Fruit fly (Drosophila melanogaster) whole organism, embryonic: ENCODE measurements around the gene CG16736.

Source experiments
- Abd-B ChIP-seq: fragments of 200-800 bp; sonication (Bioruptor generic); optimal IDR thresholded peaks from 2 replicates; lab custom pipeline; 2018; ENCODE audit warnings: missing biosample characterization, mild to moderate bottlenecking, missing genetic modification characterization, moderate library complexity
- B-H1 ChIP-seq: fragments of 200-800 bp; sonication (Bioruptor generic); IDR thresholded peaks from 3 replicates; pipeline ENCODE4 v1.3.6; 2022; ENCODE audit warnings: missing biosample characterization, missing genetic modification characterization
- Bdp1 ChIP-seq: fragments of 200-800 bp; sonication (Bioruptor generic); optimal IDR thresholded peaks from 3 replicates; lab custom pipeline; 2016; ENCODE audit warnings: missing biosample characterization, missing genetic modification characterization
- CG10267 ChIP-seq: fragments of 200-800 bp; sonication (Bioruptor generic); optimal IDR thresholded peaks from 2 replicates; lab custom pipeline; 2018; ENCODE audit warnings: missing biosample characterization, mild to moderate bottlenecking, missing genetic modification characterization, moderate library complexity
- CG10321 ChIP-seq: fragments of 200-800 bp; sonication (Bioruptor generic); IDR thresholded peaks from 2 replicates; pipeline ENCODE4 v1.3.6; 2022; ENCODE audit warnings: missing biosample characterization, missing genetic modification characterization
- CG11247 ChIP-seq: fragments of 200-800 bp; sonication (Bioruptor generic); IDR thresholded peaks from 2 replicates; pipeline ENCODE4 v1.3.6; 2022; ENCODE audit warnings: missing biosample characterization, missing genetic modification characterization
- CG12155 ChIP-seq: fragments of 200-800 bp; sonication (Bioruptor generic); optimal IDR thresholded peaks from 3 replicates; lab custom pipeline; 2016; ENCODE audit warnings: missing biosample characterization, missing genetic modification characterization
- CG12744 ChIP-seq: fragments of 200-800 bp; sonication (Bioruptor generic); optimal IDR thresholded peaks from 2 replicates; lab custom pipeline; 2016; ENCODE audit warnings: missing biosample characterization, missing genetic modification characterization
- CG13424 ChIP-seq: fragments of 200-800 bp; sonication (Bioruptor generic); optimal IDR thresholded peaks from 2 replicates; lab custom pipeline; 2019; ENCODE audit warnings: missing biosample characterization, mild to moderate bottlenecking, missing genetic modification characterization, moderate library complexity
- CG15073 ChIP-seq: fragments of 200-800 bp; sonication (Bioruptor generic); optimal IDR thresholded peaks from 2 replicates; lab custom pipeline; 2016; ENCODE audit warnings: missing biosample characterization, missing genetic modification characterization
- CG18476 ChIP-seq: fragments of 200-800 bp; sonication (Bioruptor generic); optimal IDR thresholded peaks from 2 replicates; lab custom pipeline; 2016; ENCODE audit warnings: missing biosample characterization, mild to moderate bottlenecking, missing genetic modification characterization
- CG3163 ChIP-seq: fragments of 200-800 bp; sonication (Bioruptor generic); optimal IDR thresholded peaks from 3 replicates; lab custom pipeline; 2016; ENCODE audit warnings: missing biosample characterization, missing genetic modification characterization
- CG3281 ChIP-seq: fragments of 200-800 bp; sonication (Bioruptor generic); optimal IDR thresholded peaks from 3 replicates; lab custom pipeline; 2017; ENCODE audit warnings: missing biosample characterization, mild to moderate bottlenecking, missing genetic modification characterization
- CG3838 ChIP-seq: fragments of 200-800 bp; sonication (Bioruptor generic); optimal IDR thresholded peaks from 3 replicates; lab custom pipeline; 2016; ENCODE audit warnings: missing biosample characterization, missing genetic modification characterization
- CG3847 ChIP-seq: fragments of 200-800 bp; sonication (Bioruptor generic); IDR thresholded peaks from 2 replicates; pipeline ENCODE4 v1.3.6; 2022; ENCODE audit warnings: missing biosample characterization, missing genetic modification characterization
- CG3995 ChIP-seq: fragments of 200-800 bp; sonication (Bioruptor generic); optimal IDR thresholded peaks from 3 replicates; lab custom pipeline; 2016; ENCODE audit warnings: missing biosample characterization, missing genetic modification characterization
- CG4360 ChIP-seq: fragments of 200-800 bp; sonication (Bioruptor generic); IDR thresholded peaks from 2 replicates; pipeline ENCODE4 v1.3.6; 2022; ENCODE audit warnings: missing biosample characterization, missing genetic modification characterization
- CG43689 ChIP-seq: fragments of 200-800 bp; sonication (Bioruptor generic); IDR thresholded peaks from 2 replicates; pipeline ENCODE4 v1.3.6; 2022; ENCODE audit warnings: missing biosample characterization, missing genetic modification characterization
- CG5180 ChIP-seq: fragments of 200-800 bp; sonication (Bioruptor generic); optimal IDR thresholded peaks from 3 replicates; lab custom pipeline; 2017; ENCODE audit warnings: missing biosample characterization, missing genetic modification characterization, mild to moderate bottlenecking, moderate library complexity, missing genetic modification reagents
- CG6689 ChIP-seq: fragments of 200-800 bp; sonication (Bioruptor generic); IDR thresholded peaks from 2 replicates; pipeline ENCODE4 v1.3.6; 2022; ENCODE audit warnings: missing biosample characterization, missing genetic modification characterization
- CG6791 ChIP-seq: fragments of 200-800 bp; sonication (Bioruptor generic); IDR thresholded peaks from 3 replicates; pipeline ENCODE4 v1.3.6; 2022; ENCODE audit warnings: missing biosample characterization, missing genetic modification characterization; ENCODE audit not compliant: partially characterized antibody
- CG9817 ChIP-seq: fragments of 200-800 bp; sonication (Bioruptor generic); optimal IDR thresholded peaks from 2 replicates; lab custom pipeline; 2018; ENCODE audit warnings: missing biosample characterization, mild to moderate bottlenecking, missing genetic modification characterization, moderate library complexity
- D19B ChIP-seq: fragments of 200-800 bp; sonication (Bioruptor generic); optimal IDR thresholded peaks from 2 replicates; lab custom pipeline; 2017; ENCODE audit warnings: missing biosample characterization, mild to moderate bottlenecking, missing genetic modification characterization
- Dip3 ChIP-seq: fragments of 200-800 bp; sonication (Bioruptor generic); optimal IDR thresholded peaks from 3 replicates; lab custom pipeline; 2016; ENCODE audit warnings: missing biosample characterization, missing genetic modification characterization
- Dp ChIP-seq: fragments of 200-800 bp; sonication (Bioruptor generic); optimal IDR thresholded peaks from 2 replicates; lab custom pipeline; 2018; ENCODE audit warnings: missing biosample characterization, mild to moderate bottlenecking, missing genetic modification characterization, moderate library complexity
- Ets97D ChIP-seq: fragments of 200-800 bp; sonication (Bioruptor generic); optimal IDR thresholded peaks from 3 replicates; lab custom pipeline; 2016; ENCODE audit warnings: missing biosample characterization, missing genetic modification characterization
- Fer1 ChIP-seq: fragments of 200-800 bp; sonication (Bioruptor generic); optimal IDR thresholded peaks from 2 replicates; lab custom pipeline; 2017; ENCODE audit warnings: missing biosample characterization, mild to moderate bottlenecking, missing genetic modification characterization
- Fer3 ChIP-seq: fragments of 200-800 bp; sonication (Bioruptor generic); optimal IDR thresholded peaks from 2 replicates; lab custom pipeline; 2018; ENCODE audit warnings: missing biosample characterization, mild to moderate bottlenecking, missing genetic modification characterization, moderate library complexity
- Hmr ChIP-seq: fragments of 200-800 bp; sonication (Bioruptor generic); optimal IDR thresholded peaks from 3 replicates; lab custom pipeline; 2017; ENCODE audit warnings: mild to moderate bottlenecking, missing biosample characterization, missing genetic modification reagents, missing genetic modification characterization
- NFAT ChIP-seq: fragments of 200-800 bp; sonication (Bioruptor generic); IDR thresholded peaks from 2 replicates; pipeline ENCODE4 v1.3.6; 2022; ENCODE audit warnings: missing biosample characterization, missing genetic modification characterization
- Oli ChIP-seq: fragments of 200-800 bp; sonication (Bioruptor generic); optimal IDR thresholded peaks from 2 replicates; lab custom pipeline; 2018; ENCODE audit warnings: missing biosample characterization, mild to moderate bottlenecking, missing genetic modification characterization, moderate library complexity
- caup ChIP-seq: fragments of 200-800 bp; sonication (Bioruptor generic); optimal IDR thresholded peaks from 3 replicates; lab custom pipeline; 2017; ENCODE audit warnings: missing biosample characterization, mild to moderate bottlenecking, missing genetic modification characterization, moderate library complexity; ENCODE audit not compliant: severe bottlenecking
- chinmo ChIP-seq: fragments of 200-800 bp; sonication (Bioruptor generic); IDR thresholded peaks from 4 replicates; pipeline ENCODE4 v1.3.6; 2022; ENCODE audit warnings: missing biosample characterization, missing genetic modification characterization; ENCODE audit not compliant: partially characterized antibody
- ci ChIP-seq: fragments of 200-800 bp; sonication (Bioruptor generic); IDR thresholded peaks from 3 replicates; pipeline ENCODE4 v1.3.6; 2022; ENCODE audit warnings: missing biosample characterization, missing genetic modification characterization
- crp ChIP-seq, 2 experiments: fragments of 200-800 bp; sonication (Bioruptor generic); optimal IDR thresholded peaks; 2 replicates in 1 of 2; 3 replicates in 1 of 2; lab custom pipeline; 2017; ENCODE audit warnings: missing biosample characterization in 2 of 2, missing genetic modification characterization in 2 of 2, mild to moderate bottlenecking in 1 of 2, moderate library complexity in 1 of 2
- inv ChIP-seq: fragments of 200-800 bp; sonication (Bioruptor generic); IDR thresholded peaks from 2 replicates; pipeline ENCODE4 v1.3.6; 2022; ENCODE audit warnings: missing biosample characterization, missing genetic modification characterization; ENCODE audit not compliant: partially characterized antibody
- jigr1 ChIP-seq: fragments of 200-800 bp; sonication (Bioruptor generic); IDR thresholded peaks from 3 replicates; pipeline ENCODE4 v1.3.6; 2022; ENCODE audit warnings: missing biosample characterization, missing genetic modification characterization
- lab ChIP-seq: fragments of 200-800 bp; sonication (Bioruptor generic); optimal IDR thresholded peaks from 3 replicates; lab custom pipeline; 2017; ENCODE audit warnings: missing biosample characterization, missing genetic modification characterization, mild to moderate bottlenecking, moderate library complexity, missing genetic modification reagents
- lmd ChIP-seq: fragments of 200-800 bp; sonication (Bioruptor generic); IDR thresholded peaks from 2 replicates; pipeline ENCODE4 v1.3.6; 2022; ENCODE audit warnings: missing biosample characterization, missing genetic modification characterization
- mam ChIP-seq: fragments of 200-800 bp; sonication (Bioruptor generic); optimal IDR thresholded peaks from 3 replicates; lab custom pipeline; 2016; ENCODE audit warnings: missing biosample characterization, missing genetic modification characterization
- otp ChIP-seq: fragments of 200-800 bp; sonication (Bioruptor generic); IDR thresholded peaks from 3 replicates; pipeline ENCODE4, ENCODE4 v1.3.6; 2022; ENCODE audit warnings: missing biosample characterization, missing genetic modification characterization
- pan ChIP-seq, 4 experiments: fragments of >200 bp in 3 of 4; fragments of 200-800 bp in 1 of 4; sonication (Bioruptor generic) in 1 of 4; optimal IDR thresholded peaks in 3 of 4; IDR thresholded peaks in 1 of 4; 2 replicates each; pipeline versions ENCODE4 v1.3.6 to Lab custom; 2017 to 2022; ENCODE audit warnings: missing biosample characterization in 2 of 4, missing genetic modification characterization in 2 of 4, mixed read lengths in 1 of 4
- pfk ChIP-seq: fragments of 200-800 bp; sonication (Bioruptor generic); optimal IDR thresholded peaks from 2 replicates; lab custom pipeline; 2018; ENCODE audit warnings: missing biosample characterization, mild to moderate bottlenecking, missing genetic modification characterization, moderate library complexity
- salm ChIP-seq: fragments of 200-800 bp; sonication (Bioruptor generic); optimal IDR thresholded peaks from 2 replicates; lab custom pipeline; 2018; ENCODE audit warnings: missing biosample characterization, mild to moderate bottlenecking, missing genetic modification characterization
- schlank ChIP-seq: fragments of 200-800 bp; sonication (Bioruptor generic); optimal IDR thresholded peaks from 2 replicates; lab custom pipeline; 2018; ENCODE audit warnings: missing biosample characterization, mild to moderate bottlenecking, missing genetic modification characterization
- slbo ChIP-seq: fragments of 200-800 bp; sonication (Bioruptor generic); IDR thresholded peaks from 2 replicates; pipeline ENCODE4 v1.3.6; 2022; ENCODE audit warnings: missing biosample characterization, missing genetic modification characterization
- sob ChIP-seq: fragments of 200-800 bp; sonication (Bioruptor generic); IDR thresholded peaks from 2 replicates; pipeline ENCODE4 v1.3.6; 2022; ENCODE audit warnings: missing biosample characterization, missing genetic modification characterization
- tup ChIP-seq: fragments of 200-800 bp; sonication (Bioruptor generic); optimal IDR thresholded peaks from 2 replicates; lab custom pipeline; 2016; ENCODE audit warnings: missing biosample characterization, mild to moderate bottlenecking, missing genetic modification characterization, moderate library complexity
- wdn ChIP-seq: fragments of 200-800 bp; sonication (Bioruptor generic); IDR thresholded peaks from 2 replicates; pipeline ENCODE4 v1.3.6; 2022; ENCODE audit warnings: missing biosample characterization, missing genetic modification characterization
- zen2 ChIP-seq: fragments of 200-800 bp; sonication (Bioruptor generic); IDR thresholded peaks from 3 replicates; pipeline ENCODE4 v1.3.6; 2022; ENCODE audit warnings: missing biosample characterization, missing genetic modification characterization; ENCODE audit not compliant: partially characterized antibody

The CG16736 gene

dm6 chr3R:9236883-9237267 lies 20.6 kb downstream of the CG16736 start (continued):
- TF ChIP-seq CG18476 (GFP tag; lab: Kevin White, UChicago) (no peak), jigr1 (GFP tag; lab: Robert Waterston, UW) (no peak), CG3838 (GFP tag; lab: Kevin White, UChicago) (no peak), Fer1 (GFP tag; lab: Kevin White, UChicago) (peak; percentile 53), CG10267 (peak; percentile 89), lmd (GFP tag; lab: Robert Waterston, UW) (no peak), CG9817 (tag; lab: Kevin White, UChicago) (no peak), Dp (no peak), Ets97D (GFP tag; lab: Kevin White, UChicago) (no peak), CG12155 (no peak), B-H1 (GFP tag; lab: Robert Waterston, UW) (no peak), Hmr (peak; percentile 59), CG12744 (GFP tag; lab: Kevin White, UChicago) (no peak), pan (optimal IDR thresholded peaks at IDR 0.05; lab: Kevin White, UChicago) (no peak), pan (GFP tag; optimal IDR thresholded peaks at IDR 0.05 in 1 of 2, IDR thresholded peaks at IDR 0.05 in 1 of 2) (no peak), CG3847 (0 out of 2 replicates have a peak, but pooled peaks have one; percentile 12), crp (GFP tag; optimal IDR thresholded peaks at IDR 0.05; lab: Kevin White, UChicago) (no peak), Dip3 (GFP tag; lab: Kevin White, UChicago) (no peak), Oli (tag; lab: Kevin White, UChicago) (no peak), caup (GFP tag; lab: Kevin White, UChicago) (peak; percentile 44), Fer3 (tag; lab: Kevin White, UChicago) (peak; percentile 21), tup (GFP tag; lab: Kevin White, UChicago) (no peak), CG15073 (GFP tag; lab: Kevin White, UChicago) (no peak), wdn (GFP tag; lab: Robert Waterston, UW) (0 out of 2 replicates have a peak, but pooled peaks have one; percentile 29), schlank (tag; lab: Kevin White, UChicago) (no peak), CG13424 (tag; lab: Kevin White, UChicago) (no peak), chinmo (peak; percentile 74; the same call in 2 of the 4 replicates), Bdp1 (GFP tag; lab: Kevin White, UChicago) (peak; percentile 15), ci (GFP tag; lab: Robert Waterston, UW) (peak; percentile 69; the same call in 2 of the 3 replicates), lab (peak; percentile 60), pfk (GFP tag; lab: Kevin White, UChicago) (peak; percentile 34), sob (GFP tag; lab: Robert Waterston, UW) (peak; percentile 23; the same call in 1 of the 2 replicates), CG11247 (no peak), D19B (GFP tag; lab: Kevin White, UChicago) (no peak), CG6791 (no peak), CG10321 (no peak; the same call in 1 of the 2 replicates), mam (GFP tag; lab: Kevin White, UChicago) (no peak), CG5180 (GFP tag; lab: Kevin White, UChicago) (no peak), CG43689 (GFP tag; lab: Robert Waterston, UW) (no peak), CG6689 (no peak), inv (GFP tag; lab: Robert Waterston, UW) (no peak), CG3995 (GFP tag; lab: Kevin White, UChicago) (no peak), otp (GFP tag; lab: Robert Waterston, UW) (0 out of 3 replicates have a peak, but pooled peaks have one; percentile 48), salm (tag; lab: Kevin White, UChicago) (no peak), zen2 (GFP tag; lab: Robert Waterston, UW) (no peak), NFAT (no peak; the same call in 1 of the 2 replicates), slbo (no peak), CG4360 (GFP tag; lab: Robert Waterston, UW) (peak; percentile 64), CG3163 (GFP tag; lab: Kevin White, UChicago) (no peak), CG3281 (peak; percentile 22), Abd-B (GFP tag; lab: Kevin White, UChicago) (no peak)
